Worm (Caenorhabditis elegans): ENCODE measurements around the gene R04A9.6.

DNA sequence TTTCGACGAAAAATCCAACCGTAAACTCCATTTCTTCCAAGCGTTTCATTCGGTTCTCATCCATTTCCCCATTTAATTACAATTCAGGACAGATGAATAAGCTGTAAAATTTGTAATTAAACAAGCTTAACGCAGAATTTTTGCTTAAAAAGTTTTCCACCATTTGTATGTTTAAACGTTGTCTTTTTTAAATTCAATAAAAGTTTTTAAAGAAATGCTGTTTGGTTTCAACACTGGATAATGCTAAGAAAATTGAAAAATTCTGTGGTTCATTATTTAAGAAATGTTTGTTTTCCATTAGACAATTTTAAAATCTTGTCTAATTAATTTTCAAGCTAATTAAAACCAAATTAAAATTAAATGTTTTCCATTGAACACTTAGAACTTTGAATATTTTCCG lies 16.9 kb upstream of the R04A9.6 start, which contains the start of gene R04A9.3:
- TF ChIP-seq ceh-39 (tag; optimal IDR thresholded peaks at IDR 0.05) (no peak), blmp-1 (tag; optimal IDR thresholded peaks at IDR 0.05) (no peak), nhr-237 (tag; optimal IDR thresholded peaks at IDR 0.05) (no peak), mab-5 (tag; optimal IDR thresholded peaks at IDR 0.05) (no peak)
